Fruit fly (Drosophila melanogaster): ENCODE measurements around the gene CG2116.

DNA sequence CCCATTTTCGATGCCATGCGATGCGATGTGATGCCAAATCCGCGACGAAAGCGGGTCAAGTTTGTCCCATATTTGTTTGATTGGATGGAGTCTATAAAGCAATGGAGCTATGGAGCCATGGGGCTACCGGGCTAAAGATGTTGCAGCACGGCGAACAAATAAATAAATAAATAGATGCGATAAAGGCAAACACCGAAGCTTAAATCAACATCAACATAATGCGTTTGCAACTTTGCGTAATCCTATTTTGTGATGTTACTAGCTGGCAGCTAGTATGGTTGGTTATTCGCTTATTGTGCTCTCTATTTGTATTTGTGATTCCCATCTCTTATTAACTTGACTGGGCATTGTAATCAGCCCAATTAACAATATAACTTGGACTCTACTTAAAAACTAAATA lies 1.5 kb upstream of the CG2116 start:
- TF ChIP-seq cnc (optimal IDR thresholded peaks at IDR 0.05) (no peak), ovo (GFP tag; optimal IDR thresholded peaks at IDR 0.05) (no peak), CG1620 (GFP tag; optimal IDR thresholded peaks at IDR 0.05) (no peak), CG7045 (GFP tag; optimal IDR thresholded peaks at IDR 0.05) (no peak), tj (GFP tag; optimal IDR thresholded peaks at IDR 0.05) (no peak), CG14711 (tag; optimal IDR thresholded peaks at IDR 0.05) (no peak), Crg-1 (GFP tag; optimal IDR thresholded peaks at IDR 0.05) (no peak)

Measured in whole organism, adult.